Fruit fly (Drosophila melanogaster): Measurements from ENCODE around the gene CG5623.

The CG5623 gene

dm6 chr3R:15788221-15788620, 21.0 kb upstream of the CG5623 start, which contains the start of gene Uros2:
Gene Uros2 (plus strand): TSS chr3R:15788521.
- TF ChIP-seq pan (optimal IDR thresholded peaks at IDR 0.05) (no peak), usp (GFP tag; optimal IDR thresholded peaks at IDR 0.05) (no peak), psq (optimal IDR thresholded peaks at IDR 0.05) (no peak), Dll (optimal IDR thresholded peaks at IDR 0.05) (no peak), CG8478 (optimal IDR thresholded peaks at IDR 0.05) (no peak), EcR (GFP tag; optimal IDR thresholded peaks at IDR 0.05) (no peak)

dm6 chr3R:15786538-15786937, 19.3 kb upstream of the CG5623 start, which contains the start of gene CG9590:
Gene CG9590 (plus strand): TSS chr3R:15786703.
- TF ChIP-seq psq (optimal IDR thresholded peaks at IDR 0.05) (no peak), usp (GFP tag; optimal IDR thresholded peaks at IDR 0.05) (no peak), Dll (optimal IDR thresholded peaks at IDR 0.05) (no peak), CG8478 (optimal IDR thresholded peaks at IDR 0.05) (no peak), pan (optimal IDR thresholded peaks at IDR 0.05) (no peak), EcR (GFP tag; optimal IDR thresholded peaks at IDR 0.05) (no peak)

dm6 chr3R:15784298-15784697, 17.1 kb upstream of the CG5623 start:
- no peak for TF ChIP-seq usp (GFP tag; optimal IDR thresholded peaks at IDR 0.05)
- TF ChIP-seq pan (optimal IDR thresholded peaks at IDR 0.05): no peak
- no peak for TF ChIP-seq CG8478 (optimal IDR thresholded peaks at IDR 0.05)
- TF ChIP-seq Dll (optimal IDR thresholded peaks at IDR 0.05): no peak
- TF ChIP-seq psq (optimal IDR thresholded peaks at IDR 0.05): no peak

- TF ChIP-seq pan (optimal IDR thresholded peaks at IDR 0.05): no peak
- no peak for TF ChIP-seq usp (GFP tag; optimal IDR thresholded peaks at IDR 0.05)
- no peak for TF ChIP-seq EcR (GFP tag; optimal IDR thresholded peaks at IDR 0.05)
- no peak for TF ChIP-seq Dll (optimal IDR thresholded peaks at IDR 0.05)
- TF ChIP-seq CG8478 (optimal IDR thresholded peaks at IDR 0.05): no peak
- TF ChIP-seq psq (optimal IDR thresholded peaks at IDR 0.05): no peak
Measured at dm6 chr3R:15779505-15779904, 12.3 kb upstream of the CG5623 start, which contains the start of gene CG5614. Gene CG5614 (plus strand): TSS chr3R:15779805.

- TF ChIP-seq pan (optimal IDR thresholded peaks at IDR 0.05) (no peak), psq (optimal IDR thresholded peaks at IDR 0.05) (no peak), EcR (GFP tag; optimal IDR thresholded peaks at IDR 0.05) (no peak), CG8478 (optimal IDR thresholded peaks at IDR 0.05) (no peak), usp (GFP tag; optimal IDR thresholded peaks at IDR 0.05) (no peak), Dll (optimal IDR thresholded peaks at IDR 0.05) (no peak)
Measured at dm6 chr3R:15775242-15775641, 8.0 kb upstream of the CG5623 start, which contains the start of gene CG45207. Gene CG45207 (minus strand): TSS chr3R:15775342.

- TF ChIP-seq pan (optimal IDR thresholded peaks at IDR 0.05): no peak
- TF ChIP-seq CG8478 (optimal IDR thresholded peaks at IDR 0.05): no peak
- TF ChIP-seq EcR (GFP tag; optimal IDR thresholded peaks at IDR 0.05): no peak
- no peak for TF ChIP-seq psq (optimal IDR thresholded peaks at IDR 0.05)
- TF ChIP-seq usp (GFP tag; optimal IDR thresholded peaks at IDR 0.05): no peak
Measured at dm6 chr3R:15774128-15774527, 6.9 kb upstream of the CG5623 start, which contains the start of gene Ttc26. Gene Ttc26 (plus strand): TSS chr3R:15774416.

- TF ChIP-seq usp (GFP tag; optimal IDR thresholded peaks at IDR 0.05): no peak
- no peak for TF ChIP-seq pan (optimal IDR thresholded peaks at IDR 0.05)
- TF ChIP-seq psq (optimal IDR thresholded peaks at IDR 0.05): no peak
- no peak for TF ChIP-seq EcR (GFP tag; optimal IDR thresholded peaks at IDR 0.05)
Measured at dm6 chr3R:15768900-15769299, 1.7 kb upstream of the CG5623 start.

dm6 chr3R:15762815-15763214, 4.4 kb downstream of the CG5623 start, which contains the start of gene CG12784:
Gene CG12784 (plus strand): TSS chr3R:15763115.
- TF ChIP-seq usp (GFP tag; optimal IDR thresholded peaks at IDR 0.05) (no peak), Dll (optimal IDR thresholded peaks at IDR 0.05) (no peak), EcR (GFP tag; optimal IDR thresholded peaks at IDR 0.05) (no peak), pan (optimal IDR thresholded peaks at IDR 0.05) (no peak), psq (optimal IDR thresholded peaks at IDR 0.05) (no peak), CG8478 (optimal IDR thresholded peaks at IDR 0.05) (no peak)

dm6 chr3R:15744354-15744753, 22.9 kb downstream of the CG5623 start, which contains the start of gene CG4520:
Gene CG4520 (plus strand): TSS chr3R:15744654.
- TF ChIP-seq psq (optimal IDR thresholded peaks at IDR 0.05) (no peak), Dll (optimal IDR thresholded peaks at IDR 0.05) (no peak), EcR (GFP tag; optimal IDR thresholded peaks at IDR 0.05) (no peak), usp (GFP tag; optimal IDR thresholded peaks at IDR 0.05) (no peak), pan (optimal IDR thresholded peaks at IDR 0.05) (no peak), CG8478 (optimal IDR thresholded peaks at IDR 0.05) (no peak)

dm6 chr3R:15731446-15731845, 35.8 kb downstream of the CG5623 start, which contains the start of gene CG34274:
Gene CG34274 (plus strand): TSS chr3R:15731746.
- TF ChIP-seq CG8478 (optimal IDR thresholded peaks at IDR 0.05): no peak
- TF ChIP-seq usp (GFP tag; optimal IDR thresholded peaks at IDR 0.05): no peak
- TF ChIP-seq Dll (optimal IDR thresholded peaks at IDR 0.05): no peak
- no peak for TF ChIP-seq psq (optimal IDR thresholded peaks at IDR 0.05)
- TF ChIP-seq EcR (GFP tag; optimal IDR thresholded peaks at IDR 0.05): no peak
- TF ChIP-seq pan (optimal IDR thresholded peaks at IDR 0.05): no peak

dm6 chr3R:15730629-15731028, 36.6 kb downstream of the CG5623 start:
- TF ChIP-seq Dll (optimal IDR thresholded peaks at IDR 0.05) (no peak), psq (optimal IDR thresholded peaks at IDR 0.05) (no peak), EcR (GFP tag; optimal IDR thresholded peaks at IDR 0.05) (no peak), CG8478 (optimal IDR thresholded peaks at IDR 0.05) (no peak), usp (GFP tag; optimal IDR thresholded peaks at IDR 0.05) (no peak), pan (optimal IDR thresholded peaks at IDR 0.05) (no peak)

- TF ChIP-seq CG8478 (optimal IDR thresholded peaks at IDR 0.05) (no peak), usp (GFP tag; optimal IDR thresholded peaks at IDR 0.05) (no peak), Dll (optimal IDR thresholded peaks at IDR 0.05) (no peak), psq (optimal IDR thresholded peaks at IDR 0.05) (no peak), EcR (GFP tag; optimal IDR thresholded peaks at IDR 0.05) (no peak), pan (optimal IDR thresholded peaks at IDR 0.05) (no peak)
Measured at dm6 chr3R:15716485-15716884, 50.8 kb downstream of the CG5623 start, which contains the start of gene CG31294. Gene CG31294 (minus strand): TSS chr3R:15716585.

Data from whole organism.